Fruit fly (Drosophila melanogaster) whole organism, embryonic: ENCODE data around the gene CG31882.

Experiments used
- Blimp-1 ChIP-seq: fragments of 200-800 bp; sonication (Bioruptor generic); optimal IDR thresholded peaks from 3 replicates; lab custom pipeline; 2018; ENCODE audit warnings: missing biosample characterization, missing genetic modification characterization, mild to moderate bottlenecking, moderate library complexity, missing genetic modification reagents
- CG10267 ChIP-seq: fragments of 200-800 bp; sonication (Bioruptor generic); optimal IDR thresholded peaks from 2 replicates; lab custom pipeline; 2018; ENCODE audit warnings: missing biosample characterization, mild to moderate bottlenecking, missing genetic modification characterization, moderate library complexity
- CG10959 ChIP-seq: fragments of 200-800 bp; sonication (Bioruptor generic); IDR thresholded peaks from 2 replicates; pipeline ENCODE4 v1.3.6; 2022; ENCODE audit warnings: missing biosample characterization, missing genetic modification characterization
- CG12659 ChIP-seq: fragments of 200-800 bp; sonication (Bioruptor generic); optimal IDR thresholded peaks from 3 replicates; lab custom pipeline; 2017; ENCODE audit warnings: mild to moderate bottlenecking, missing biosample characterization, missing genetic modification reagents, missing genetic modification characterization
- CG12744 ChIP-seq: fragments of 200-800 bp; sonication (Bioruptor generic); optimal IDR thresholded peaks from 2 replicates; lab custom pipeline; 2016; ENCODE audit warnings: missing biosample characterization, missing genetic modification characterization
- CG15479 ChIP-seq: fragments of 200-800 bp; sonication (Bioruptor generic); optimal IDR thresholded peaks from 3 replicates; lab custom pipeline; 2019; ENCODE audit warnings: missing biosample characterization, mild to moderate bottlenecking, missing genetic modification characterization, moderate library complexity
- CG16813 ChIP-seq: fragments of 200-800 bp; sonication (Bioruptor generic); IDR thresholded peaks from 3 replicates; pipeline ENCODE4 v1.3.6; 2022; ENCODE audit warnings: missing biosample characterization, missing genetic modification characterization; ENCODE audit not compliant: partially characterized antibody
- CG31441 ChIP-seq: fragments of 200-800 bp; sonication (Bioruptor generic); IDR thresholded peaks from 2 replicates; pipeline ENCODE4 v1.3.6; 2022; ENCODE audit warnings: missing biosample characterization, missing genetic modification characterization
- CG3163 ChIP-seq: fragments of 200-800 bp; sonication (Bioruptor generic); optimal IDR thresholded peaks from 3 replicates; lab custom pipeline; 2016; ENCODE audit warnings: missing biosample characterization, missing genetic modification characterization
- CG32532 ChIP-seq: fragments of 200-800 bp; sonication (Bioruptor generic); IDR thresholded peaks from 2 replicates; pipeline ENCODE4 v1.3.6; 2022; ENCODE audit warnings: missing biosample characterization, missing genetic modification characterization
- CG3407 ChIP-seq: fragments of 200-800 bp; sonication (Bioruptor generic); optimal IDR thresholded peaks from 2 replicates; lab custom pipeline; 2018; ENCODE audit warnings: missing biosample characterization, mild to moderate bottlenecking, missing genetic modification characterization
- CG34422 ChIP-seq: fragments of 200-800 bp; sonication (Bioruptor generic); IDR thresholded peaks from 3 replicates; pipeline ENCODE4 v1.3.6; 2022; ENCODE audit warnings: missing biosample characterization, missing genetic modification characterization
- CG42726 ChIP-seq: fragments of 200-800 bp; sonication (Bioruptor generic); IDR thresholded peaks from 2 replicates; pipeline ENCODE4 v1.3.6; 2022; ENCODE audit warnings: missing biosample characterization, missing genetic modification characterization; ENCODE audit not compliant: partially characterized antibody
- CG5245 ChIP-seq: fragments of 200-800 bp; sonication (Bioruptor generic); optimal IDR thresholded peaks from 3 replicates; lab custom pipeline; 2016; ENCODE audit warnings: missing biosample characterization, missing genetic modification characterization
- CG8089 ChIP-seq: fragments of 200-800 bp; sonication (Bioruptor generic); optimal IDR thresholded peaks from 3 replicates; lab custom pipeline; 2016; ENCODE audit warnings: missing biosample characterization, missing genetic modification characterization
- CG8944 ChIP-seq: fragments of 200-800 bp; sonication (Bioruptor generic); optimal IDR thresholded peaks from 3 replicates; lab custom pipeline; 2016; ENCODE audit warnings: missing biosample characterization, missing genetic modification characterization
- CG9817 ChIP-seq: fragments of 200-800 bp; sonication (Bioruptor generic); optimal IDR thresholded peaks from 2 replicates; lab custom pipeline; 2018; ENCODE audit warnings: missing biosample characterization, mild to moderate bottlenecking, missing genetic modification characterization, moderate library complexity
- CHES-1-like ChIP-seq: fragments of 200-800 bp; sonication (Bioruptor generic); optimal IDR thresholded peaks from 2 replicates; lab custom pipeline; 2016; ENCODE audit warnings: missing biosample characterization, missing genetic modification characterization
- CTCF ChIP-seq: fragments of 200-800 bp; sonication (Bioruptor generic); optimal IDR thresholded peaks from 2 replicates; lab custom pipeline; 2017; ENCODE audit warnings: missing biosample characterization, mild to moderate bottlenecking, missing genetic modification characterization, moderate library complexity
- Chrac-16 ChIP-seq: fragments of 200-800 bp; sonication (Bioruptor generic); optimal IDR thresholded peaks from 3 replicates; lab custom pipeline; 2016; ENCODE audit warnings: missing biosample characterization, missing genetic modification characterization
- Dbx ChIP-seq: fragments of 200-800 bp; sonication (Bioruptor generic); IDR thresholded peaks from 3 replicates; pipeline ENCODE4 v1.3.6; 2022; ENCODE audit warnings: missing biosample characterization, missing genetic modification characterization
- Drgx ChIP-seq: fragments of 200-800 bp; sonication (Bioruptor generic); IDR thresholded peaks from 2 replicates; pipeline ENCODE4 v1.3.6; 2022; ENCODE audit warnings: missing biosample characterization, missing genetic modification characterization
- Ets65A ChIP-seq: fragments of 200-800 bp; sonication (Bioruptor generic); peaks from one replicate; lab custom pipeline; 2016; ENCODE audit warnings: missing biosample characterization, missing genetic modification characterization
- HmgD ChIP-seq: fragments of 200-800 bp; sonication (Bioruptor generic); optimal IDR thresholded peaks from 3 replicates; lab custom pipeline; 2016; ENCODE audit warnings: missing biosample characterization, missing genetic modification characterization
- Meics ChIP-seq: fragments of 200-800 bp; sonication (Bioruptor generic); optimal IDR thresholded peaks from 2 replicates; lab custom pipeline; 2017; ENCODE audit warnings: missing biosample characterization, mild to moderate bottlenecking, missing genetic modification characterization
- PHDP ChIP-seq: fragments of 200-800 bp; sonication (Bioruptor generic); optimal IDR thresholded peaks from 3 replicates; lab custom pipeline; 2018; ENCODE audit warnings: missing biosample characterization, mild to moderate bottlenecking, missing genetic modification characterization, moderate library complexity
- Sry-β ChIP-seq: fragments of 200-800 bp; sonication (Bioruptor generic); optimal IDR thresholded peaks from 2 replicates; lab custom pipeline; 2018; ENCODE audit warnings: missing biosample characterization, mild to moderate bottlenecking, missing genetic modification characterization, moderate library complexity
- Xrp1 ChIP-seq: fragments of 200-800 bp; sonication (Bioruptor generic); IDR thresholded peaks from 2 replicates; pipeline ENCODE4 v1.3.6; 2022; ENCODE audit warnings: missing biosample characterization, missing genetic modification characterization
- ase ChIP-seq: fragments of 200-800 bp; sonication (Bioruptor generic); IDR thresholded peaks from 3 replicates; pipeline ENCODE4 v1.3.6; 2022; ENCODE audit warnings: missing biosample characterization, missing genetic modification characterization
- bab2 ChIP-seq: fragments of 200-800 bp; sonication (Bioruptor generic); optimal IDR thresholded peaks from 2 replicates; lab custom pipeline; 2016; ENCODE audit warnings: missing biosample characterization, missing genetic modification characterization
- cg ChIP-seq: fragments of 200-800 bp; sonication (Bioruptor generic); optimal IDR thresholded peaks from 3 replicates; lab custom pipeline; 2019; ENCODE audit warnings: missing biosample characterization, mild to moderate bottlenecking, missing genetic modification characterization, moderate library complexity
- dmrt11E ChIP-seq: fragments of 200-800 bp; sonication (Bioruptor generic); optimal IDR thresholded peaks from 3 replicates; lab custom pipeline; 2018; ENCODE audit warnings: missing biosample characterization, mild to moderate bottlenecking, missing genetic modification characterization, moderate library complexity
- dmrt99B ChIP-seq: fragments of 200-800 bp; sonication (Bioruptor generic); optimal IDR thresholded peaks from 2 replicates; lab custom pipeline; 2018; ENCODE audit warnings: missing biosample characterization, mild to moderate bottlenecking, missing genetic modification characterization, moderate library complexity
- ems ChIP-seq: fragments of 200-800 bp; sonication (Bioruptor generic); optimal IDR thresholded peaks from 3 replicates; lab custom pipeline; 2016; ENCODE audit warnings: missing biosample characterization, missing genetic modification characterization
- fd3F ChIP-seq: fragments of 200-800 bp; sonication (Bioruptor generic); optimal IDR thresholded peaks from 2 replicates; lab custom pipeline; 2018; ENCODE audit warnings: missing biosample characterization, mild to moderate bottlenecking, missing genetic modification characterization, moderate library complexity
- gce ChIP-seq: fragments of 200-800 bp; sonication (Bioruptor generic); IDR thresholded peaks from 3 replicates; pipeline ENCODE4 v1.3.6; 2022; ENCODE audit warnings: missing biosample characterization, missing genetic modification characterization
- gro ChIP-seq: fragments of 200-800 bp; sonication (Bioruptor generic); optimal IDR thresholded peaks from 2 replicates; lab custom pipeline; 2016; ENCODE audit warnings: missing biosample characterization, missing genetic modification characterization
- hb ChIP-seq: fragments of 200-800 bp; sonication (Bioruptor generic); IDR thresholded peaks from 3 replicates; pipeline ENCODE4 v1.3.6; 2022; ENCODE audit warnings: missing biosample characterization, missing genetic modification characterization; ENCODE audit not compliant: partially characterized antibody
- ken ChIP-seq: fragments of 200-800 bp; sonication (Bioruptor generic); IDR thresholded peaks from 3 replicates; pipeline ENCODE4 v1.3.6; 2022; ENCODE audit warnings: missing biosample characterization, missing genetic modification characterization
- mirr ChIP-seq: fragments of 200-800 bp; sonication (Bioruptor generic); optimal IDR thresholded peaks from 3 replicates; lab custom pipeline; 2018; ENCODE audit warnings: missing biosample characterization, mild to moderate bottlenecking, missing genetic modification characterization
- nerfin-1 ChIP-seq: fragments of 200-800 bp; sonication (Bioruptor generic); optimal IDR thresholded peaks from 3 replicates; lab custom pipeline; 2019; ENCODE audit warnings: missing biosample characterization, mild to moderate bottlenecking, missing genetic modification characterization, moderate library complexity
- phol ChIP-seq: fragments of 200-800 bp; sonication (Bioruptor generic); optimal IDR thresholded peaks from 3 replicates; lab custom pipeline; 2018; ENCODE audit warnings: missing biosample characterization, mild to moderate bottlenecking, missing genetic modification characterization, moderate library complexity
- pum ChIP-seq: fragments of 200-800 bp; sonication (Bioruptor generic); optimal IDR thresholded peaks from 2 replicates; lab custom pipeline; 2016; ENCODE audit warnings: missing biosample characterization, missing genetic modification characterization
- salm ChIP-seq: fragments of 200-800 bp; sonication (Bioruptor generic); optimal IDR thresholded peaks from 2 replicates; lab custom pipeline; 2018; ENCODE audit warnings: missing biosample characterization, mild to moderate bottlenecking, missing genetic modification characterization
- seq ChIP-seq: fragments of 200-800 bp; sonication (Bioruptor generic); IDR thresholded peaks from 2 replicates; pipeline ENCODE4 v1.3.6; 2022; ENCODE audit warnings: missing biosample characterization, missing genetic modification characterization
- slbo ChIP-seq: fragments of 200-800 bp; sonication (Bioruptor generic); IDR thresholded peaks from 2 replicates; pipeline ENCODE4 v1.3.6; 2022; ENCODE audit warnings: missing biosample characterization, missing genetic modification characterization
- sob ChIP-seq: fragments of 200-800 bp; sonication (Bioruptor generic); IDR thresholded peaks from 2 replicates; pipeline ENCODE4 v1.3.6; 2022; ENCODE audit warnings: missing biosample characterization, missing genetic modification characterization
- sqz ChIP-seq: fragments of 200-800 bp; sonication (Bioruptor generic); optimal IDR thresholded peaks from 3 replicates; lab custom pipeline; 2018; ENCODE audit warnings: missing biosample characterization, mild to moderate bottlenecking, missing genetic modification characterization
- stwl ChIP-seq: fragments of 200-800 bp; sonication (Bioruptor generic); optimal IDR thresholded peaks from 3 replicates; lab custom pipeline; 2018; ENCODE audit warnings: missing biosample characterization, mild to moderate bottlenecking, missing genetic modification characterization, moderate library complexity
- unpg ChIP-seq: fragments of 200-800 bp; sonication (Bioruptor generic); optimal IDR thresholded peaks from 3 replicates; lab custom pipeline; 2018; ENCODE audit warnings: missing biosample characterization, mild to moderate bottlenecking, missing genetic modification characterization, moderate library complexity

CG31882 gene

dm6 chr2L:9576269-9576933 lies 48.7 kb downstream of the CG31882 start, which contains the start of gene Mtpalpha (continued):
- TF ChIP-seq Meics (GFP tag; lab: Kevin White, UChicago) (peak; percentile 49), unpg (GFP tag; lab: Kevin White, UChicago) (peak; percentile 45), CG3407 (no peak), CG34422 (GFP tag; lab: Robert Waterston, UW) (peak; percentile 76), CG10959 (GFP tag; lab: Robert Waterston, UW) (no peak; the same call in 1 of the 2 replicates), bab2 (GFP tag; lab: Kevin White, UChicago) (peak; percentile 41), slbo (GFP tag; lab: Robert Waterston, UW) (peak; percentile 63; the same call in 1 of the 2 replicates), CG12744 (GFP tag; lab: Kevin White, UChicago) (peak; percentile 27), CG31441 (GFP tag; lab: Robert Waterston, UW) (no peak), CTCF (GFP tag; lab: Kevin White, UChicago) (peak; percentile 99), PHDP (tag; lab: Kevin White, UChicago) (no peak), ems (peak; percentile 16), fd3F (no peak), mirr (GFP tag; lab: Kevin White, UChicago) (peak; percentile 42), pum (GFP tag; lab: Kevin White, UChicago) (peak; percentile 27), CG9817 (tag; lab: Kevin White, UChicago) (peak; percentile 46), HmgD (GFP tag; lab: Kevin White, UChicago) (peak; percentile 20), Dbx (GFP tag; lab: Robert Waterston, UW) (peak; percentile 31; the same call in 1 of the 3 replicates), Ets65A (peak; percentile 58), gce (GFP tag; lab: Robert Waterston, UW) (no peak), CG32532 (GFP tag; lab: Robert Waterston, UW) (peak; percentile 71), nerfin-1 (tag; lab: Kevin White, UChicago) (peak; percentile 16), Chrac-16 (GFP tag; lab: Kevin White, UChicago) (peak; percentile 56), phol (tag; lab: Kevin White, UChicago) (peak; percentile 27), salm (tag; lab: Kevin White, UChicago) (peak; percentile 6), CG16813 (GFP tag; lab: Robert Waterston, UW) (no peak), sob (peak; percentile 39; the same call in 1 of the 2 replicates), CG15479 (no peak), cg (GFP tag; lab: Kevin White, UChicago) (no peak), CG8089 (GFP tag; lab: Kevin White, UChicago) (peak; percentile 60), stwl (tag; lab: Kevin White, UChicago) (peak; percentile 84), dmrt11E (tag; lab: Kevin White, UChicago) (peak; percentile 32), seq (GFP tag; lab: Robert Waterston, UW) (no peak), gro (GFP tag; lab: Kevin White, UChicago) (peak; percentile 59), ase (0 out of 3 replicates have a peak, but pooled peaks have one; percentile 22), CG8944 (GFP tag; lab: Kevin White, UChicago) (peak; percentile 4), Xrp1 (no peak), sqz (GFP tag; lab: Kevin White, UChicago) (peak; percentile 72), ken (GFP tag; lab: Robert Waterston, UW) (peak; percentile 52; the same call in 2 of the 3 replicates), hb (no peak), Drgx (GFP tag; lab: Robert Waterston, UW) (peak; percentile 90), dmrt99B (tag; lab: Kevin White, UChicago) (peak; percentile 1), CG42726 (GFP tag; lab: Robert Waterston, UW) (0 out of 2 replicates have a peak, but pooled peaks have one; percentile 15), CHES-1-like (GFP tag; lab: Kevin White, UChicago) (peak; percentile 23), CG10267 (tag; lab: Kevin White, UChicago) (peak; percentile 67), CG3163 (GFP tag; lab: Kevin White, UChicago) (peak; percentile 1), CG12659 (peak; percentile 61), CG5245 (GFP tag; lab: Kevin White, UChicago) (peak; percentile 50), Blimp-1 (GFP tag; lab: Kevin White, UChicago) (peak; percentile 64), Sry-β (GFP tag; lab: Kevin White, UChicago) (no peak)
